Worm (Caenorhabditis elegans) whole organism, young adult: ENCODE data around the gene srw-94.

Source experiments
- B0035.1 ChIP-seq: sonication (generic microtip); optimal IDR thresholded peaks from 2 replicates; lab custom pipeline; 2016; ENCODE audit warnings: missing genetic modification characterization, mild to moderate bottlenecking, missing compliant biosample characterization, missing genotype, missing genetic modification reagents
- B0261.1 ChIP-seq: sonication (generic microtip); optimal IDR thresholded peaks from 2 replicates; lab custom pipeline; 2016; ENCODE audit warnings: mild to moderate bottlenecking, missing genetic modification characterization, moderate library complexity, missing compliant biosample characterization
- F10E7.11 ChIP-seq: sonication (generic microtip); optimal IDR thresholded peaks from 2 replicates; lab custom pipeline; 2017; ENCODE audit warnings: mild to moderate bottlenecking, missing genetic modification characterization, moderate library complexity, missing compliant biosample characterization
- F23B12.7 ChIP-seq: sonication (generic microtip); optimal IDR thresholded peaks from 2 replicates; lab custom pipeline; 2017; ENCODE audit warnings: missing genetic modification characterization, mild to moderate bottlenecking, missing compliant biosample characterization, antibody characterized with exemption, moderate library complexity; ENCODE audit not compliant: insufficient read depth
- F39B2.1 ChIP-seq: fragments of 200-800 bp; sonication (Bioruptor generic); IDR thresholded peaks from 2 replicates; pipeline ENCODE4 v1.3.6; 2022; ENCODE audit warnings: missing genetic modification reagents, missing genetic modification characterization, missing compliant biosample characterization
- F55B11.4 ChIP-seq: sonication (generic microtip); optimal IDR thresholded peaks from 2 replicates; lab custom pipeline; 2016; ENCODE audit warnings: missing compliant biosample characterization, missing genetic modification characterization, borderline replicate concordance; ENCODE audit not compliant: insufficient read depth
- F57C9.4 ChIP-seq: sonication (generic microtip); optimal IDR thresholded peaks from 2 replicates; lab custom pipeline; 2017; ENCODE audit warnings: mild to moderate bottlenecking, missing genetic modification characterization, missing compliant biosample characterization
- Y53F4B.3 ChIP-seq: fragments of 200-800 bp; sonication (Bioruptor generic); IDR thresholded peaks from 2 replicates; pipeline ENCODE4 v1.3.6; 2022; ENCODE audit warnings: missing genetic modification reagents, missing genetic modification characterization, missing compliant biosample characterization
- aptf-2 ChIP-seq: fragments of 200-800 bp; sonication (Bioruptor generic); conservative IDR thresholded peaks from 2 replicates; pipeline ENCODE4 v1.3.6; 2022; ENCODE audit warnings: missing genetic modification reagents, missing genetic modification characterization, missing compliant biosample characterization
- atf-7 ChIP-seq: sonication (generic microtip); optimal IDR thresholded peaks from 2 replicates; lab custom pipeline; 2017; ENCODE audit warnings: mild to moderate bottlenecking, missing genetic modification characterization, missing compliant biosample characterization
- attf-5 ChIP-seq: fragments of 200-800 bp; sonication (Bioruptor generic); optimal IDR thresholded peaks from 2 replicates; lab custom pipeline; 2018; ENCODE audit warnings: mild to moderate bottlenecking, missing genetic modification characterization, missing compliant biosample characterization
- attf-6 ChIP-seq: fragments of 200-800 bp; sonication (Bioruptor generic); IDR thresholded peaks from 2 replicates; pipeline ENCODE4 v1.3.6; 2022; ENCODE audit warnings: missing genetic modification reagents, missing genetic modification characterization, missing compliant biosample characterization
- bed-1 ChIP-seq: fragments of 200-800 bp; sonication (Bioruptor generic); IDR thresholded peaks from 2 replicates; pipeline ENCODE4 v1.3.6; 2022; ENCODE audit warnings: missing genetic modification reagents, missing genetic modification characterization, missing compliant biosample characterization
- cebp-1 ChIP-seq, 2 experiments: fragments of 200-800 bp in 1 of 2; sonication (Bioruptor generic) in 1 of 2; sonication (generic microtip) in 1 of 2; IDR thresholded peaks in 1 of 2; optimal IDR thresholded peaks in 1 of 2; 2 replicates each; pipeline versions ENCODE4 v1.3.6 to Lab custom; 2017 to 2022; ENCODE audit warnings: missing compliant biosample characterization in 2 of 2, missing genetic modification characterization in 2 of 2, mild to moderate bottlenecking in 1 of 2, missing genetic modification reagents in 1 of 2, moderate library complexity in 1 of 2
- ceh-100 ChIP-seq: fragments of 200-800 bp; sonication (Bioruptor generic); IDR thresholded peaks from 2 replicates; pipeline ENCODE4 v1.3.6; 2022; ENCODE audit warnings: missing genetic modification reagents, missing genetic modification characterization, missing compliant biosample characterization
- ceh-40 ChIP-seq: fragments of 200-800 bp; sonication (Bioruptor generic); IDR thresholded peaks from 2 replicates; pipeline ENCODE4 v1.3.6; 2022; ENCODE audit warnings: missing genetic modification characterization, missing compliant biosample characterization
- chd-7 ChIP-seq: sonication (generic microtip); optimal IDR thresholded peaks from 2 replicates; lab custom pipeline; 2016; ENCODE audit warnings: mild to moderate bottlenecking, missing genetic modification characterization, moderate library complexity, missing compliant biosample characterization
- dpff-1 ChIP-seq: sonication (generic microtip); optimal IDR thresholded peaks from 2 replicates; lab custom pipeline; 2017; ENCODE audit warnings: mild to moderate bottlenecking, missing genetic modification characterization, missing compliant biosample characterization
- efl-1 ChIP-seq: fragments of 150-350 bp; optimal IDR thresholded peaks from 2 replicates; lab custom pipeline; 2014; ENCODE audit warnings: missing biosample characterization, missing genetic modification reagents, missing genetic modification characterization
- egl-18 ChIP-seq: fragments of 200-800 bp; sonication (Bioruptor generic); IDR thresholded peaks from 2 replicates; pipeline ENCODE4 v1.3.6; 2022; ENCODE audit warnings: missing genetic modification reagents, missing genetic modification characterization, missing compliant biosample characterization
- egl-44 ChIP-seq: fragments of 200-800 bp; sonication (Bioruptor generic); IDR thresholded peaks from 2 replicates; pipeline ENCODE4 v1.3.6; 2022; ENCODE audit warnings: missing genetic modification reagents, missing genetic modification characterization, missing compliant biosample characterization
- egrh-3 ChIP-seq: fragments of 200-800 bp; sonication (Bioruptor generic); IDR thresholded peaks from 2 replicates; pipeline ENCODE4 v1.3.6; 2022; ENCODE audit warnings: missing genetic modification reagents, missing genetic modification characterization, missing compliant biosample characterization
- ekl-4 ChIP-seq: fragments of 200-800 bp; sonication (Bioruptor generic); IDR thresholded peaks from 2 replicates; pipeline ENCODE4 v1.3.6; 2022; ENCODE audit warnings: missing genetic modification reagents, missing genetic modification characterization, missing compliant biosample characterization
- ets-4 ChIP-seq: fragments of 200-800 bp; sonication (Bioruptor generic); optimal IDR thresholded peaks from 2 replicates; lab custom pipeline; 2018; ENCODE audit warnings: mild to moderate bottlenecking, missing genetic modification characterization, missing compliant biosample characterization
- gei-17 ChIP-seq: fragments of 200-800 bp; sonication (Bioruptor generic); optimal IDR thresholded peaks from 2 replicates; lab custom pipeline; 2018; ENCODE audit warnings: mild to moderate bottlenecking, missing genetic modification characterization, missing compliant biosample characterization
- him-1 ChIP-seq: sonication (generic microtip); optimal IDR thresholded peaks from 2 replicates; lab custom pipeline; 2016; ENCODE audit warnings: missing genotype, missing genetic modification reagents, missing genetic modification characterization, missing compliant biosample characterization
- hlh-12 ChIP-seq: sonication (generic microtip); optimal IDR thresholded peaks from 2 replicates; lab custom pipeline; 2016; ENCODE audit warnings: missing genetic modification characterization, missing compliant biosample characterization
- let-607 ChIP-seq, 2 experiments: fragments of 200-800 bp in 1 of 2; sonication (Bioruptor generic) in 1 of 2; sonication (generic microtip) in 1 of 2; optimal IDR thresholded peaks; 2 replicates each; lab custom pipeline; 2016 to 2018; ENCODE audit warnings: mild to moderate bottlenecking in 2 of 2, missing compliant biosample characterization in 2 of 2, missing genetic modification characterization in 2 of 2, moderate library complexity in 2 of 2, missing genotype in 1 of 2
- lsl-1 ChIP-seq: fragments of 200-800 bp; sonication (Bioruptor generic); optimal IDR thresholded peaks from 2 replicates; lab custom pipeline; 2018; ENCODE audit warnings: mild to moderate bottlenecking, missing genetic modification characterization, moderate library complexity, missing compliant biosample characterization
- madf-8 ChIP-seq: fragments of 200-800 bp; sonication (Bioruptor generic); conservative IDR thresholded peaks from 2 replicates; pipeline ENCODE4 v1.3.6; 2022; ENCODE audit warnings: missing genetic modification reagents, missing genetic modification characterization, missing compliant biosample characterization
- mel-28 ChIP-seq: sonication (generic microtip); optimal IDR thresholded peaks from 2 replicates; lab custom pipeline; 2016; ENCODE audit warnings: borderline replicate concordance, mild to moderate bottlenecking, missing genetic modification characterization, missing compliant biosample characterization
- nhr-80 ChIP-seq: sonication (generic microtip); optimal IDR thresholded peaks from 2 replicates; lab custom pipeline; 2016; ENCODE audit warnings: missing genetic modification characterization, missing compliant biosample characterization
- pha-4 ChIP-seq: fragments of 150-350 bp; sonication (generic microtip); optimal IDR thresholded peaks from 2 replicates; lab custom pipeline; 2014; ENCODE audit warnings: missing biosample characterization, missing genetic modification reagents, missing genetic modification characterization
- repo-1 ChIP-seq: sonication (generic microtip); optimal IDR thresholded peaks from 2 replicates; lab custom pipeline; 2017; ENCODE audit warnings: mild to moderate bottlenecking, missing genetic modification characterization, missing compliant biosample characterization
- rpc-1 ChIP-seq, 2 experiments: fragments of 150-350 bp in 1 of 2; sonication (generic microtip) in 1 of 2; optimal IDR thresholded peaks; 2 replicates each; lab custom pipeline; 2014 to 2018; ENCODE audit warnings: missing biosample characterization in 1 of 2, missing genetic modification characterization in 1 of 2, missing genetic modification reagents in 1 of 2, missing genotype in 1 of 2
- sptf-2 ChIP-seq: fragments of 200-800 bp; sonication (Bioruptor generic); optimal IDR thresholded peaks from 2 replicates; lab custom pipeline; 2018; ENCODE audit warnings: mild to moderate bottlenecking, missing genetic modification characterization, missing compliant biosample characterization
- unc-62 ChIP-seq: fragments of 150-350 bp; optimal IDR thresholded peaks from 2 replicates; lab custom pipeline; 2014; ENCODE audit warnings: missing biosample characterization, missing genetic modification reagents, missing genetic modification characterization
- xnd-1 ChIP-seq: sonication (generic microtip); optimal IDR thresholded peaks from 2 replicates; lab custom pipeline; 2016; ENCODE audit warnings: missing genotype, missing genetic modification reagents, missing genetic modification characterization, missing compliant biosample characterization

Gene srw-94

DNA sequence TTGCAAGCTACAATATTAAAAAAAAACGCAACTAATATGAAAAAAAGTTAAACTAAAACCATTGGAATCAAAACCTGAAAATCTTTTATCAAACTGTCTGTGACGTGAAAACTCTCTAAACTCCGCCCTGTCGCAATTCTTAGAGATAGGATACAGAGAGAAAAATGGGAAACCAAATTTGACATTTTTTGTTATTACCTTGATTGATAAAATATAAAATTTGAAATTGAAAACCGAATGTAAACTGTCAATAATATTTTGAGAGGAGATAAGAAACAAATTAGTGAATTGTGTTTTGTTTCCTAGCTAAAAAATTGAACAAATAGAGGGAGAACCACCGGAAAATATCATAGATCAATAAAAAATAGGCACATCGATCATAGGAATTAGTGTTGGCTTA, 7.6 kb downstream of the srw-94 start:
- TF ChIP-seq attf-5 = no peak
- peak in 1 of 2 experiments; percentile 24 for TF ChIP-seq let-607 (tag; optimal IDR thresholded peaks at IDR 0.05; lab: Kevin White, UChicago)
- TF ChIP-seq unc-62 (GFP tag; lab: Kevin White, UChicago) = peak; percentile 2
- peak; percentile 81 for TF ChIP-seq nhr-80 (tag; lab: Kevin White, UChicago)

DNA sequence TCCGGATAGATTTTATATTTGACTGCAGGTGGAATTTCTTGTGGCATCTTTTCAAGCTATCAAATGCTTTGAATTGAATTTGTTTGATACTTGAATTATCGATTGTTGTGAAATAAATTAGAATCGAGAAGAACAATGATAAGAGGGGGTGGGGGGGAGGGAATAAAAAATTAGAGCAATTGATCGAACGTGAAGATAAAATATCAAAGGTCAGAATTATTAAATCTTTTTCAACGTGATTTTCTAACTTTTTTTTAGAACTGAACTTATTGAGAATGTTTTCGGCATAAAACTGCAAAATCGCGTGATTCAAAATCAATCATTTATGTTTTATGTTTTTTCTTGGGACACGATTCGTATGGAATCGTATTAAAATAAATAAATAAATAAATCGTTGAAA, 12.9 kb downstream of the srw-94 start, which contains the start of gene mpz-4:
TSS of gene mpz-4 (minus strand) at position 101 of the 400 bp plus-strand sequence.
- TF ChIP-seq F23B12.7 (tag; lab: Kevin White, UChicago) (no peak), aptf-2 (GFP tag; lab: Robert Waterston, UW) (no peak), sptf-2 (GFP tag; lab: Kevin White, UChicago) (no peak), B0035.1 (tag; lab: Kevin White, UChicago) (no peak), pha-4 (tag; lab: Kevin White, UChicago) (no peak), lsl-1 (no peak), ceh-100 (GFP tag; lab: Robert Waterston, UW) (no peak), atf-7 (tag; lab: Kevin White, UChicago) (no peak), Y53F4B.3 (no peak), F55B11.4 (tag; lab: Kevin White, UChicago) (no peak), egl-44 (no peak), madf-8 (GFP tag; lab: Robert Waterston, UW) (no peak), xnd-1 (tag; lab: Kevin White, UChicago) (no peak), egl-18 (GFP tag; lab: Robert Waterston, UW) (no peak), ekl-4 (GFP tag; lab: Robert Waterston, UW) (no peak), B0261.1 (no peak), him-1 (tag; lab: Kevin White, UChicago) (no peak), gei-17 (no peak), F57C9.4 (tag; lab: Kevin White, UChicago) (no peak), cebp-1 (GFP tag; IDR thresholded peaks at IDR 0.05; lab: Robert Waterston, UW) (no peak), cebp-1 (tag; optimal IDR thresholded peaks at IDR 0.05; lab: Kevin White, UChicago) (no peak)
- TF ChIP-seq, all 124 proteins: peak for 0

DNA sequence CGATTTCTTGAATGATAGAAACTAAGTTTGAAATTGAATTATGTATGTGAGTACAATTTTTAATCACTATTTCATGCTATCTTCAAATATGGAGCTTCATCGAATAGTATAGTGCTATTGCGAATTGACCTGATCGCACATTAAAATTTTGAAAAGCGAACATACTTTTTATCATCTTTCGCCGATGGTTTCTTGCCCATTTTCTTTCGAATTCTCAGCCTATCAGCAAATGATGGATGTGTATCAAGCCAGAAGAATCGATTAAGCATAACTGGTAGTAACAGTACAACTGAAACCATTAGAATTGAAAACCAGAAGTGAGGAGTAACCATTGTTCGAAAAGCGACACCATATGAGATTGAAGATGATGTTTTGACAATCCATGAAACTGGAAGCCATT, 15.4 kb downstream of the srw-94 start:
- TF ChIP-seq bed-1 (GFP tag; lab: Robert Waterston, UW) (no peak), F39B2.1 (GFP tag; lab: Robert Waterston, UW) (no peak), ets-4 (GFP tag; lab: Kevin White, UChicago) (no peak), attf-6 (no peak), mel-28 (tag; lab: Kevin White, UChicago) (no peak), dpff-1 (tag; lab: Kevin White, UChicago) (no peak), rpc-1 (optimal IDR thresholded peaks at IDR 0.05; lab: Kevin White, UChicago) (no peak), rpc-1 (tag; optimal IDR thresholded peaks at IDR 0.05; lab: Kevin White, UChicago) (no peak), repo-1 (tag; lab: Kevin White, UChicago) (no peak), lsl-1 (no peak)

DNA sequence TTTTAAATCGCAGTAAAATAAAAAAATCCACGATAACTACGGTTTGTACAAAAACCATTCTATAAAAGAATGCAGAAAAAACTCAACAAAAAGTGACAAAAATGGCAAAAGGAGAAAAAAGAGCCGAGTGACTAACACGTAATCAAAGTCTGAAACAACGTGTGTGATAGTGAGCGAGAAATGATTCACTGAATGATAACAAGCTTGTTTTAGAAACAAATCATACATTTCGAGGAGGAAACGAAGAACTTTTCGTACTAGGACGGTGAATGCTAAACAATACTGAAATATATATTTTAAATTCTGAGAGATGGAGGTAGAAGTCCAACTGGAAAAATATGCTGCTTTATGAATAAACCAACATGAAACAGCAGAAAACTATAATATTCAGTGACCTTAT, 27.7 kb downstream of the srw-94 start:
- TF ChIP-seq hlh-12 (tag; lab: Kevin White, UChicago) (no peak), chd-7 (tag; lab: Kevin White, UChicago) (no peak), F10E7.11 (tag; lab: Kevin White, UChicago) (no peak), efl-1 (GFP tag; lab: Kevin White, UChicago) (no peak), egrh-3 (GFP tag; lab: Robert Waterston, UW) (no peak), ceh-40 (no peak), nhr-80 (tag; lab: Kevin White, UChicago) (peak; percentile 61)
